Worm (Caenorhabditis elegans): ENCODE measurements around the gene srab-23.

Gene srab-23

ce11 chrV:1992515-1992968 is 42.9 kb downstream of the srab-23 start, which contains the start of gene tnt-4:
Gene tnt-4, minus strand, starts transcription at chrV:1992918.
- TF ChIP-seq unc-62 (GFP tag; optimal IDR thresholded peaks at IDR 0.05): no peak

DNA sequence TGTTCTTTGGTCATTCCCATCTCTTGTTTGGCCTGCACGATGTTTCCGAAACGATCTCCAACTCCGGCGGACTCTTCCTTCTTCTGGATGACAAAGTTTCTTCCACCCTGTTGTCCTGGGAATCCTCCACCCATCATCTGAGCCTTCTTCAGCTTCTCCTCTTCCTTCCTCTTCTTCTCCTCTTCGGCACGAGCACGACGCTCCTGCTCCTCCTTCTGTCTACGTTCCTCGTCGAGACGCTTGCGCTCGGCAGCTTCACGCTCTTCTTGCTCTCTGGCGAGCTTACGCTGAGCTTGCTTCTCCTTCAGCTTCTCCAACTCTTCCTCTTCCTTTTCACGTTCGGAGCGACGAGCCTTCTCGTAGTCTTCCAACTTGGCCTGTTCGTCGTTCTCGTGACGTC is 44.1 kb downstream of the srab-23 start:
- no peak for TF ChIP-seq unc-62 (GFP tag; optimal IDR thresholded peaks at IDR 0.05)

DNA sequence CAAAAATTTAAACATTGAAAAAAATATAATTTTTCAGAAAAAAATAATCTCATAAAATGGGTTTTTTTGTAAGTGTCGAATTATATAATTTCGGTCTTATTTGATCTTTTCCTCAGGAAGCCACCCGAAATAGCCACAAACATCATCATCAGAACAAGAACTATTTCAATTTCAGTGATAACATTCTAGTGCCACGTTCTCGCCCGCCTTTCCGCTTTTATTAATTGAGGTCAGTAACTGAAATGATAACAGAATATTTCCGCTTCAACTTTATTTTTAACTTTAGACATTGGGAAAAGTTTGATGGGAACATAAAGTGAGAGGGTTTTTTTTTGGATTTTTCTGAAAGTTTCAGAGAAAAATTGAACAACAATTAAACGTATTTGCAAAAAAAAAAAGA is 46.2 kb downstream of the srab-23 start:
- TF ChIP-seq unc-62 (GFP tag; optimal IDR thresholded peaks at IDR 0.05): no peak

DNA sequence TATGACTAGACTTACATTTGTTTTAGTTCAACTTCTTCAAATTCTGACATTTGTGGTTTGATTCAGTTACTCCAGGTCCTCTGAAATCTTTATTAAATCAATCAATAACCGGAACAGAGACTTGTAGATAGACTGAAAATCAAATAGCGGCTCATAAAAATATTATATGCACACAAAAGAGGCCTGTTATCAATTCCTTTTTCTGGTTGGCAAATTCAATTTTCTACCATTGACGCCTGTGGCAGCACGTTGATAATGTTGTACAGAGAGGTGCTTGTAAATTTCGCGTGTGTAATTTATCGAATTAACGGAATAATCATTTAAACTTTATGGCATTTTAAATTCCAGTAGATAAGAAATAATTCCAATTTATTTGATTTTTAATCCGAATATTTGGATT is 48.5 kb downstream of the srab-23 start, which contains the start of gene T08B1.1:
Gene T08B1.1, minus strand, starts transcription at position 92 of the 400 bp plus-strand sequence.
- no peak for TF ChIP-seq unc-62 (GFP tag; optimal IDR thresholded peaks at IDR 0.05)

Measured in whole organism, dauer.